Fruit fly (Drosophila melanogaster) whole organism, prepupa: Measurements from ENCODE around the gene CG5171.
A peak's percentile ranks its signal among the peaks of the same experiment; 100 is the strongest.

ENCODE experiments used
- Blimp-1 ChIP-seq: fragments of 200-800 bp; sonication (Bioruptor generic); optimal IDR thresholded peaks from 3 replicates; lab custom pipeline; 2017; ENCODE audit warnings: missing biosample characterization, missing genetic modification characterization, mild to moderate bottlenecking, moderate library complexity, missing genetic modification reagents
- CG10631 ChIP-seq: fragments of 200-800 bp; sonication (Bioruptor generic); optimal IDR thresholded peaks from 2 replicates; lab custom pipeline; 2016; ENCODE audit warnings: missing biosample characterization, missing genetic modification characterization
- CG10669 ChIP-seq: fragments of 200-800 bp; sonication (Bioruptor generic); optimal IDR thresholded peaks from 3 replicates; lab custom pipeline; 2018; ENCODE audit warnings: missing biosample characterization, mild to moderate bottlenecking, missing genetic modification characterization, moderate library complexity
- CG11294 ChIP-seq: fragments of 200-800 bp; sonication (Bioruptor generic); IDR thresholded peaks from 2 replicates; pipeline ENCODE4 v1.3.6; 2022; ENCODE audit warnings: missing biosample characterization, missing genetic modification characterization
- CG11762 ChIP-seq: fragments of 200-800 bp; sonication (Bioruptor generic); optimal IDR thresholded peaks from 3 replicates; lab custom pipeline; 2016; ENCODE audit warnings: missing biosample characterization, missing genetic modification characterization; ENCODE audit not compliant: insufficient read depth
- CG15336 ChIP-seq: fragments of 200-800 bp; sonication (Bioruptor generic); IDR thresholded peaks from 2 replicates; pipeline ENCODE4 v1.3.6; 2022; ENCODE audit warnings: missing biosample characterization, missing genetic modification characterization
- CG16779 ChIP-seq: fragments of 200-800 bp; sonication (Bioruptor generic); optimal IDR thresholded peaks from 3 replicates; lab custom pipeline; 2017; ENCODE audit warnings: missing biosample characterization, mild to moderate bottlenecking, missing genetic modification characterization
- CG3032 ChIP-seq: fragments of 200-800 bp; optimal IDR thresholded peaks from 2 replicates; lab custom pipeline; 2019; ENCODE audit warnings: missing biosample characterization, mild to moderate bottlenecking, missing genetic modification characterization, moderate library complexity
- CG31627 ChIP-seq: fragments of 200-800 bp; sonication (Bioruptor generic); optimal IDR thresholded peaks from 3 replicates; lab custom pipeline; 2016; ENCODE audit warnings: missing biosample characterization, missing genetic modification characterization
- CG32006 ChIP-seq: fragments of 200-800 bp; sonication (Bioruptor generic); optimal IDR thresholded peaks from 3 replicates; lab custom pipeline; 2017; ENCODE audit warnings: missing biosample characterization, mild to moderate bottlenecking, missing genetic modification characterization
- CG3919 ChIP-seq: fragments of 200-800 bp; sonication (Bioruptor generic); optimal IDR thresholded peaks from 3 replicates; lab custom pipeline; 2016; ENCODE audit warnings: missing biosample characterization, missing genetic modification characterization
- CG6163 ChIP-seq: fragments of 200-800 bp; sonication (Bioruptor generic); IDR thresholded peaks from 3 replicates; pipeline ENCODE4 v1.3.6; 2022; ENCODE audit warnings: missing biosample characterization, missing genetic modification characterization
- CG6276 ChIP-seq: fragments of 200-800 bp; sonication (Bioruptor generic); optimal IDR thresholded peaks from 2 replicates; lab custom pipeline; 2017; ENCODE audit warnings: missing biosample characterization, mild to moderate bottlenecking, missing genetic modification characterization
- CG6792 ChIP-seq: fragments of 200-800 bp; sonication (Bioruptor generic); optimal IDR thresholded peaks from 3 replicates; lab custom pipeline; 2016; ENCODE audit warnings: missing biosample characterization, missing genetic modification characterization
- CG6808 ChIP-seq: fragments of 200-800 bp; sonication (Bioruptor generic); optimal IDR thresholded peaks from 3 replicates; lab custom pipeline; 2017; ENCODE audit warnings: missing biosample characterization, missing genetic modification characterization, mild to moderate bottlenecking, moderate library complexity, missing genetic modification reagents
- CG6854 ChIP-seq: fragments of 200-800 bp; sonication (Bioruptor generic); optimal IDR thresholded peaks from 2 replicates; lab custom pipeline; 2017; ENCODE audit warnings: missing biosample characterization, mild to moderate bottlenecking, missing genetic modification characterization
- CG8119 ChIP-seq: fragments of 200-800 bp; sonication (Bioruptor generic); IDR thresholded peaks from 3 replicates; pipeline ENCODE4 v1.3.6; 2022; ENCODE audit warnings: missing biosample characterization, missing genetic modification characterization
- CG8319 ChIP-seq: fragments of 200-800 bp; sonication (Bioruptor generic); optimal IDR thresholded peaks from 3 replicates; lab custom pipeline; 2016; ENCODE audit warnings: missing biosample characterization, missing genetic modification characterization
- CG9139 ChIP-seq: fragments of 200-800 bp; sonication (Bioruptor generic); optimal IDR thresholded peaks from 3 replicates; lab custom pipeline; 2017; ENCODE audit warnings: missing biosample characterization, mild to moderate bottlenecking, missing genetic modification characterization
- Eip75B ChIP-seq: fragments of 200-800 bp; sonication (Bioruptor generic); optimal IDR thresholded peaks from 3 replicates; lab custom pipeline; 2016; ENCODE audit warnings: missing biosample characterization, missing genetic modification characterization
- Eip78C ChIP-seq: fragments of 200-800 bp; sonication (Bioruptor generic); peaks from one replicate; lab custom pipeline; 2016; ENCODE audit warnings: missing biosample characterization, missing genetic modification characterization
- Eip93F ChIP-seq: fragments of 200-800 bp; sonication (Bioruptor generic); optimal IDR thresholded peaks from 2 replicates; lab custom pipeline; 2016; ENCODE audit warnings: missing biosample characterization, mild to moderate bottlenecking, missing genetic modification characterization
- Gug ChIP-seq: fragments of 200-800 bp; sonication (Bioruptor generic); IDR thresholded peaks from 2 replicates; pipeline ENCODE4 v1.3.6; 2022; ENCODE audit warnings: missing biosample characterization, missing genetic modification characterization
- Hr38 ChIP-seq: sonication (Bioruptor generic); optimal IDR thresholded peaks from 2 replicates; lab custom pipeline; 2016; ENCODE audit warnings: missing biosample characterization, missing genetic modification characterization
- Hr39 ChIP-seq: fragments of 200-800 bp; sonication (Bioruptor generic); optimal IDR thresholded peaks from 2 replicates; lab custom pipeline; 2016; ENCODE audit warnings: missing biosample characterization, missing genetic modification characterization
- Hr4 ChIP-seq: fragments of 200-800 bp; sonication (Bioruptor generic); optimal IDR thresholded peaks from 3 replicates; lab custom pipeline; 2016; ENCODE audit warnings: missing biosample characterization, missing genetic modification characterization
- Met ChIP-seq: fragments of 200-800 bp; sonication (Bioruptor generic); optimal IDR thresholded peaks from 3 replicates; lab custom pipeline; 2016; ENCODE audit warnings: missing biosample characterization, missing genetic modification characterization
- Smox ChIP-seq: fragments of 200-800 bp; sonication (Bioruptor generic); optimal IDR thresholded peaks from 3 replicates; lab custom pipeline; 2016; ENCODE audit warnings: missing biosample characterization, missing genetic modification characterization
- Sox14 ChIP-seq: fragments of 200-800 bp; sonication (Bioruptor generic); optimal IDR thresholded peaks from 3 replicates; lab custom pipeline; 2016; ENCODE audit warnings: missing biosample characterization, missing genetic modification characterization
- acj6 ChIP-seq: fragments of 200-800 bp; sonication (Bioruptor generic); optimal IDR thresholded peaks from 3 replicates; lab custom pipeline; 2016; ENCODE audit warnings: missing biosample characterization, missing genetic modification characterization
- cyc ChIP-seq: fragments of 200-800 bp; sonication (Bioruptor generic); optimal IDR thresholded peaks from 3 replicates; lab custom pipeline; 2016; ENCODE audit warnings: missing biosample characterization, missing genetic modification characterization
- dac ChIP-seq: fragments of 200-800 bp; sonication (Bioruptor generic); optimal IDR thresholded peaks from 2 replicates; lab custom pipeline; 2017; ENCODE audit warnings: missing biosample characterization, mild to moderate bottlenecking, missing genetic modification characterization
- dsx ChIP-seq: fragments of 200-800 bp; optimal IDR thresholded peaks from 3 replicates; lab custom pipeline; 2019; ENCODE audit warnings: missing biosample characterization, mild to moderate bottlenecking, missing genetic modification characterization, moderate library complexity; ENCODE audit not compliant: poor library complexity, severe bottlenecking
- eg ChIP-seq: fragments of 200-800 bp; sonication (Bioruptor generic); IDR thresholded peaks from 3 replicates; pipeline ENCODE4 v1.3.6; 2022; ENCODE audit warnings: missing biosample characterization, missing genetic modification characterization
- esn ChIP-seq: fragments of 200-800 bp; sonication (Bioruptor generic); optimal IDR thresholded peaks from 2 replicates; lab custom pipeline; 2016; ENCODE audit warnings: missing biosample characterization, mild to moderate bottlenecking, missing genetic modification characterization, moderate library complexity
- fd59A ChIP-seq: fragments of 200-800 bp; sonication (Bioruptor generic); optimal IDR thresholded peaks from 2 replicates; lab custom pipeline; 2017; ENCODE audit warnings: missing biosample characterization, mild to moderate bottlenecking, missing genetic modification characterization, missing genetic modification reagents
- fkh ChIP-seq: fragments of 200-800 bp; sonication (Bioruptor generic); optimal IDR thresholded peaks from 3 replicates; lab custom pipeline; 2017; ENCODE audit warnings: missing biosample characterization, mild to moderate bottlenecking, missing genetic modification characterization, moderate library complexity
- lz ChIP-seq: fragments of 200-800 bp; sonication (Bioruptor generic); optimal IDR thresholded peaks from 3 replicates; lab custom pipeline; 2016; ENCODE audit warnings: missing biosample characterization, missing genetic modification characterization
- net ChIP-seq: fragments of 200-800 bp; sonication (Bioruptor generic); optimal IDR thresholded peaks from 3 replicates; lab custom pipeline; 2016; ENCODE audit warnings: missing biosample characterization, missing genetic modification characterization
- pdm3 ChIP-seq: fragments of 200-800 bp; sonication (Bioruptor generic); optimal IDR thresholded peaks from 3 replicates; lab custom pipeline; 2016; ENCODE audit warnings: missing biosample characterization, missing genetic modification characterization
- ss ChIP-seq, 2 experiments: fragments of 200-800 bp; sonication (Bioruptor generic); optimal IDR thresholded peaks; 2 replicates in 1 of 2; 3 replicates in 1 of 2; lab custom pipeline; 2017 to 2018; ENCODE audit warnings: mild to moderate bottlenecking in 2 of 2, missing biosample characterization in 2 of 2, missing genetic modification characterization in 2 of 2, moderate library complexity in 1 of 2
- svp ChIP-seq: fragments of 200-800 bp; sonication (Bioruptor generic); peaks from one replicate; lab custom pipeline; 2016; ENCODE audit warnings: missing biosample characterization, missing genetic modification characterization
- topi ChIP-seq: fragments of 200-800 bp; sonication (Bioruptor generic); optimal IDR thresholded peaks from 3 replicates; lab custom pipeline; 2016; ENCODE audit warnings: missing biosample characterization, missing genetic modification characterization
- vri ChIP-seq: fragments of 200-800 bp; sonication (Bioruptor generic); optimal IDR thresholded peaks from 3 replicates; lab custom pipeline; 2016; ENCODE audit warnings: missing biosample characterization, mild to moderate bottlenecking, missing genetic modification characterization

Gene CG5171

dm6 chr2L:7420305-7421287 is 19.5 kb downstream of the CG5171 start (continued):
- TF ChIP-seq CG31627, result peak; percentile 74
- TF ChIP-seq CG6163 (GFP tag; lab: Robert Waterston, UW), result peak; percentile 88
- TF ChIP-seq CG9139, result peak; percentile 83
- peak; percentile 81 for TF ChIP-seq Smox
- TF ChIP-seq CG11294 (GFP tag; lab: Robert Waterston, UW), result peak; percentile 61
- peak; percentile 91 for TF ChIP-seq CG10669
- TF ChIP-seq fkh, result no peak
- peak; percentile 91 for TF ChIP-seq CG10631
- peak; percentile 91 for TF ChIP-seq pdm3
- peak; percentile 76 for TF ChIP-seq net
- peak; percentile 35 for TF ChIP-seq Blimp-1 (GFP tag; lab: Kevin White, UChicago)
- peak; percentile 81 for TF ChIP-seq CG11762 (GFP tag; lab: Kevin White, UChicago)
- peak; percentile 92 for TF ChIP-seq CG6808 (GFP tag; lab: Kevin White, UChicago)
- peak; percentile 94 for TF ChIP-seq fd59A (GFP tag; lab: Kevin White, UChicago)
- TF ChIP-seq Hr4 (GFP tag; lab: Kevin White, UChicago), result peak; percentile 66
- TF ChIP-seq dsx (GFP tag; lab: Kevin White, UChicago), result peak; percentile 85
- peak; percentile 77 for TF ChIP-seq Hr39
- peak; percentile 88 for TF ChIP-seq Met (GFP tag; lab: Kevin White, UChicago)
- TF ChIP-seq dac (GFP tag; lab: Kevin White, UChicago), result peak; percentile 26
- peak; percentile 92 for TF ChIP-seq CG3032
- peak; percentile 89 for TF ChIP-seq topi (GFP tag; lab: Kevin White, UChicago)
- peak; percentile 90 to 91 for TF ChIP-seq ss (GFP tag; optimal IDR thresholded peaks at IDR 0.05; lab: Kevin White, UChicago)
- peak; percentile 80 for TF ChIP-seq CG32006 (GFP tag; lab: Kevin White, UChicago)
- TF ChIP-seq Hr38 (GFP tag; lab: Kevin White, UChicago), result no peak
- peak; percentile 85 for TF ChIP-seq CG6792 (GFP tag; lab: Kevin White, UChicago)
- TF ChIP-seq eg (GFP tag; lab: Robert Waterston, UW), result peak; percentile 77
- peak; percentile 66 for TF ChIP-seq Eip93F (GFP tag; lab: Kevin White, UChicago)
- TF ChIP-seq CG6854 (GFP tag; lab: Kevin White, UChicago), result peak; percentile 26
- peak; percentile 74 for TF ChIP-seq cyc (GFP tag; lab: Kevin White, UChicago)
- TF ChIP-seq CG8119 (GFP tag; lab: Robert Waterston, UW), result peak; percentile 85
- peak; percentile 78 for TF ChIP-seq vri (GFP tag; lab: Kevin White, UChicago)

DNA sequence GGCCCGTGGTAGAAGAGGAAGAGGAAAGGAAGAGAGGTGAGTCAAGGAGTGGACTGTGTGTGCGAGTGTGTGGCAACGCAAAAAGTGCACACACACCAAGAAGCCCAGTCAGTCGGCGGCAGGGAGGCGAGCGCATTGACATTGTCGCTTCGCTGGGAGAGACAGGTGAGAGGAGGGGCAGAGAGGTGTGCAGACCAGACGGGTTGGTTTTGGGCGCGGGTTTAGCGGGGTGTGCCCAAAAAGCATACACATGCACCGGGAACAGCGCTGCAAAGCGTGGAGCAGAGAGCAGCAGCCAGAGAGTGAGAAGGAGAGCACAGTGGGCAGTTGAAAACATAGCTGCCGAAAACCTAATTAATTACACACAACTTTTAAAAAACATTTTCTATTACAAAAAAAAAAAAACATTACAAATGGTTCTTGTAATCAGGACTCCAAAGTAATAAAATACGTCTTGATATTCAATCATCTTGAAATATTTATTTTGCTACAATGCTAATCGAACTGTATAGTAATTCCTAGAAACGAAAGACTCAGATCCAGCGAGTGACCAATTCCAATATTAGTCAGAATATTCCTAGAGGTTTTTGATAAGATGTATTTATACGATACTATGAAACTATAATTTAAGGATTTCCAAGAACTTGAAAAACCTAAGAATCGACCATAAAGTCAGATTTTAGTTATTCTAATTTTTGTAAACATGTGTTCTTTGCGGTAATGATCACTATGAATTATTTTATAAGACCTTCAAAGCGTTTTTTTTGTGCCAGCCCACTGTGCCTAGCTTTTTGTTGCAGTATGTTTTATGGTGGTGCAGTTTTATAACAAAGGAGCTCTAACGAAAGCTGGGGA is 21.5 kb downstream of the CG5171 start:
- TF ChIP-seq CG3919 (peak; percentile 70), lz (GFP tag; lab: Kevin White, UChicago) (peak; percentile 86), Gug (GFP tag; lab: Robert Waterston, UW) (peak; percentile 42; the same call in 1 of the 2 replicates), CG8319 (GFP tag; lab: Kevin White, UChicago) (peak; percentile 38), CG10631 (peak; percentile 80), Hr4 (GFP tag; lab: Kevin White, UChicago) (peak; percentile 81), acj6 (GFP tag; lab: Kevin White, UChicago) (peak; percentile 78), fkh (no peak), CG6163 (GFP tag; lab: Robert Waterston, UW) (peak; percentile 89), CG32006 (GFP tag; lab: Kevin White, UChicago) (peak; percentile 93), Eip78C (GFP tag; lab: Kevin White, UChicago) (peak; percentile 97), Eip75B (GFP tag; lab: Kevin White, UChicago) (peak; percentile 79), Eip93F (GFP tag; lab: Kevin White, UChicago) (no peak), CG15336 (GFP tag; lab: Robert Waterston, UW) (peak; percentile 77), CG9139 (peak; percentile 36), esn (GFP tag; lab: Kevin White, UChicago) (peak; percentile 92), CG16779 (tag; lab: Kevin White, UChicago) (peak; percentile 62), svp (GFP tag; lab: Kevin White, UChicago) (peak; percentile 92), CG6808 (GFP tag; lab: Kevin White, UChicago) (peak; percentile 74), Met (GFP tag; lab: Kevin White, UChicago) (peak; percentile 75), Hr39 (peak; percentile 82), Sox14 (peak; percentile 53), pdm3 (peak; percentile 83), dsx (GFP tag; lab: Kevin White, UChicago) (peak; percentile 98), CG6276 (GFP tag; lab: Kevin White, UChicago) (peak; percentile 83), dac (GFP tag; lab: Kevin White, UChicago) (peak; percentile 64), CG8119 (GFP tag; lab: Robert Waterston, UW) (peak; percentile 70; the same call in 2 of the 3 replicates)
